Worm (Caenorhabditis elegans) whole organism, L3 larva: ENCODE measurements around the gene T06E8.2.

Source experiments
- aly-2 ChIP-seq: fragments of 150-350 bp; optimal IDR thresholded peaks from 2 replicates; lab custom pipeline; 2014; ENCODE audit warnings: missing biosample characterization, missing genetic modification characterization
- ama-1 ChIP-seq: fragments of 150-350 bp; optimal IDR thresholded peaks from 2 replicates; lab custom pipeline; 2018
- daf-12 ChIP-seq: fragments of 150-350 bp; optimal IDR thresholded peaks from 2 replicates; lab custom pipeline; 2014; ENCODE audit warnings: missing biosample characterization, missing genetic modification reagents, missing genetic modification characterization
- elt-1 ChIP-seq: fragments of 150-350 bp; optimal IDR thresholded peaks from 2 replicates; lab custom pipeline; 2014; ENCODE audit warnings: missing biosample characterization, missing genetic modification characterization
- elt-2 ChIP-seq: sonication (generic microtip); optimal IDR thresholded peaks from 2 replicates; lab custom pipeline; 2016; ENCODE audit warnings: missing genetic modification reagents, mild to moderate bottlenecking, missing genetic modification characterization, missing compliant biosample characterization
- hmg-11 ChIP-seq: sonication (generic microtip); optimal IDR thresholded peaks from 2 replicates; lab custom pipeline; 2016; ENCODE audit warnings: missing genetic modification characterization, missing compliant biosample characterization
- mdl-1 ChIP-seq: fragments of 150-350 bp; optimal IDR thresholded peaks from 2 replicates; lab custom pipeline; 2014; ENCODE audit warnings: missing biosample characterization, missing genetic modification characterization
- mml-1 ChIP-seq: fragments of 150-350 bp; sonication (generic microtip); optimal IDR thresholded peaks from 3 replicates; lab custom pipeline; 2014; ENCODE audit warnings: missing biosample characterization, missing genetic modification characterization
- nhr-12 ChIP-seq: fragments of 150-350 bp; optimal IDR thresholded peaks from 2 replicates; lab custom pipeline; 2014; ENCODE audit warnings: missing biosample characterization, missing genetic modification characterization
- snpc-4 ChIP-seq: fragments of 150-350 bp; optimal IDR thresholded peaks from 2 replicates; lab custom pipeline; 2014; ENCODE audit warnings: missing biosample characterization, missing genetic modification characterization
- tbx-2 ChIP-seq: sonication (generic microtip); optimal IDR thresholded peaks from 2 replicates; lab custom pipeline; 2016; ENCODE audit warnings: mild to moderate bottlenecking, missing genetic modification characterization, missing compliant biosample characterization
- unc-62 ChIP-seq: fragments of 150-350 bp; sonication (generic microtip); optimal IDR thresholded peaks from 4 replicates; lab custom pipeline; 2014; ENCODE audit warnings: missing biosample characterization, missing genetic modification reagents, missing genetic modification characterization
- zag-1 ChIP-seq: fragments of 150-350 bp; optimal IDR thresholded peaks from 2 replicates; lab custom pipeline; 2014; ENCODE audit warnings: missing biosample characterization, missing genetic modification characterization

- TF ChIP-seq snpc-4 (no peak), nhr-12 (tag; lab: Kevin White, UChicago) (no peak), mdl-1 (tag; lab: Kevin White, UChicago) (no peak), zag-1 (tag; lab: Kevin White, UChicago) (no peak), aly-2 (tag; lab: Kevin White, UChicago) (no peak), unc-62 (GFP tag; lab: Kevin White, UChicago) (no peak), elt-2 (no peak), hmg-11 (tag; lab: Kevin White, UChicago) (no peak), ama-1 (no peak), tbx-2 (tag; lab: Kevin White, UChicago) (no peak), mml-1 (no peak), elt-1 (tag; lab: Kevin White, UChicago) (no peak), daf-12 (tag; lab: Kevin White, UChicago) (no peak)
Measured at ce11 chrV:10058748-10059147, 22.5 kb upstream of the T06E8.2 start.
